Worm (Caenorhabditis elegans) whole organism, L4 larva: ENCODE measurements around the gene T01E8.8.

ENCODE experiments used
- T26A8.4 ChIP-seq: fragments of 200-800 bp; sonication (Bioruptor generic); IDR thresholded peaks from 2 replicates; pipeline ENCODE4 v1.3.6; 2022; ENCODE audit warnings: missing genetic modification characterization, missing compliant biosample characterization
- ZK546.5 ChIP-seq, 2 experiments: sonication (generic microtip); optimal IDR thresholded peaks; 2 replicates each; lab custom pipeline; 2017; ENCODE audit warnings: missing biosample characterization in 2 of 2, missing genetic modification characterization in 2 of 2
- ama-1 ChIP-seq: fragments of 150-350 bp; optimal IDR thresholded peaks from 2 replicates; lab custom pipeline; 2014; ENCODE audit warnings: inconsistent platforms, mixed read lengths
- ceh-82 ChIP-seq: sonication (generic microtip); optimal IDR thresholded peaks from 2 replicates; lab custom pipeline; 2017; ENCODE audit warnings: missing biosample characterization, missing genetic modification characterization
- lin-29 ChIP-seq: fragments of 200-800 bp; sonication (Bioruptor generic); IDR thresholded peaks from 2 replicates; pipeline ENCODE4 v1.3.6; 2022; ENCODE audit warnings: missing genetic modification reagents, missing genetic modification characterization, missing compliant biosample characterization
- nhr-41 ChIP-seq: fragments of 200-800 bp; sonication (Bioruptor generic); IDR thresholded peaks from 2 replicates; pipeline ENCODE4 v1.3.6; 2022; ENCODE audit warnings: missing genetic modification reagents, missing genetic modification characterization, missing compliant biosample characterization
- nhr-6 ChIP-seq: fragments of 150-350 bp; optimal IDR thresholded peaks from 2 replicates; lab custom pipeline; 2014; ENCODE audit warnings: missing biosample characterization, missing genetic modification characterization
- unc-62 ChIP-seq, 3 experiments: fragments of 150-350 bp in 1 of 3; sonication (generic microtip); optimal IDR thresholded peaks in 2 of 3; peaks in 1 of 3; 1 replicate in 1 of 3; 2 replicates in 2 of 3; lab custom pipeline; 2014 to 2017; ENCODE audit warnings: missing biosample characterization in 3 of 3, missing genetic modification characterization in 3 of 3, missing genetic modification reagents in 3 of 3, missing genotype in 1 of 3

ce11 chrII:10187808-10188207 lies 43.3 kb upstream of the T01E8.8 start, which contains the start of gene srd-2:
- TF ChIP-seq unc-62 (GFP tag; optimal IDR thresholded peaks at IDR 0.05 in 1 of 2; lab: Kevin White, UChicago) (no peak), unc-62 (tag; optimal IDR thresholded peaks at IDR 0.05; lab: Kevin White, UChicago) (no peak), T26A8.4 (GFP tag; lab: Robert Waterston, UW) (no peak), lin-29 (GFP tag; lab: Robert Waterston, UW) (no peak), nhr-6 (tag; lab: Kevin White, UChicago) (no peak), nhr-41 (GFP tag; lab: Robert Waterston, UW) (no peak), ama-1 (lab: Kevin White, UChicago) (no peak), ceh-82 (tag; lab: Kevin White, UChicago) (no peak), ZK546.5 (tag; optimal IDR thresholded peaks at IDR 0.05; lab: Kevin White, UChicago) (no peak)
